Fruit fly (Drosophila melanogaster) whole organism, embryonic: ENCODE measurements around the gene CG13392.
A peak's percentile ranks its signal among the peaks of the same experiment; 100 is the strongest.

Experiments used
- Abd-B ChIP-seq: fragments of 200-800 bp; sonication (Bioruptor generic); optimal IDR thresholded peaks from 2 replicates; lab custom pipeline; 2018; ENCODE audit warnings: missing biosample characterization, mild to moderate bottlenecking, missing genetic modification characterization, moderate library complexity
- Antp ChIP-seq: fragments of 200-800 bp; sonication (Bioruptor generic); optimal IDR thresholded peaks from 3 replicates; lab custom pipeline; 2016; ENCODE audit warnings: missing biosample characterization, missing genetic modification characterization
- Atf3 ChIP-seq: fragments of 200-800 bp; sonication (Bioruptor generic); optimal IDR thresholded peaks from 3 replicates; lab custom pipeline; 2016; ENCODE audit warnings: missing biosample characterization, missing genetic modification characterization
- BEAF-32 ChIP-seq: fragments of 200-800 bp; sonication (Bioruptor generic); optimal IDR thresholded peaks from 3 replicates; lab custom pipeline; 2017; ENCODE audit warnings: missing biosample characterization, missing genetic modification characterization, mild to moderate bottlenecking, moderate library complexity, missing genetic modification reagents
- CG10267 ChIP-seq: fragments of 200-800 bp; sonication (Bioruptor generic); optimal IDR thresholded peaks from 2 replicates; lab custom pipeline; 2018; ENCODE audit warnings: missing biosample characterization, mild to moderate bottlenecking, missing genetic modification characterization, moderate library complexity
- CG13287 ChIP-seq: fragments of 200-800 bp; sonication (Bioruptor generic); IDR thresholded peaks from 2 replicates; pipeline ENCODE4 v1.3.6; 2022; ENCODE audit warnings: missing biosample characterization, missing genetic modification characterization; ENCODE audit not compliant: partially characterized antibody
- CG15696 ChIP-seq: fragments of 200-800 bp; sonication (Bioruptor generic); optimal IDR thresholded peaks from 2 replicates; lab custom pipeline; 2019; ENCODE audit warnings: missing biosample characterization, mild to moderate bottlenecking, missing genetic modification characterization, moderate library complexity
- CG17829 ChIP-seq: fragments of 200-800 bp; optimal IDR thresholded peaks from 2 replicates; lab custom pipeline; 2019; ENCODE audit warnings: missing biosample characterization, mild to moderate bottlenecking, missing genetic modification characterization, moderate library complexity
- CG17912 ChIP-seq: fragments of 200-800 bp; sonication (Bioruptor generic); optimal IDR thresholded peaks from 2 replicates; lab custom pipeline; 2018; ENCODE audit warnings: missing biosample characterization, mild to moderate bottlenecking, missing genetic modification characterization
- CG18619 ChIP-seq: fragments of 200-800 bp; sonication (Bioruptor generic); optimal IDR thresholded peaks from 3 replicates; lab custom pipeline; 2017; ENCODE audit warnings: missing biosample characterization, mild to moderate bottlenecking, missing genetic modification characterization
- CG2129 ChIP-seq: fragments of 200-800 bp; sonication (Bioruptor generic); IDR thresholded peaks from 2 replicates; pipeline ENCODE4 v1.3.6; 2022; ENCODE audit warnings: missing biosample characterization, missing genetic modification characterization; ENCODE audit not compliant: partially characterized antibody
- CG2199 ChIP-seq: fragments of 200-800 bp; sonication (Bioruptor generic); IDR thresholded peaks from 3 replicates; pipeline ENCODE4 v1.3.6; 2022; ENCODE audit warnings: missing biosample characterization, missing genetic modification characterization
- CG3065 ChIP-seq: fragments of 200-800 bp; sonication (Bioruptor generic); optimal IDR thresholded peaks from 2 replicates; lab custom pipeline; 2016; ENCODE audit warnings: missing biosample characterization, missing genetic modification characterization
- CG31365 ChIP-seq: fragments of 200-800 bp; sonication (Bioruptor generic); optimal IDR thresholded peaks from 2 replicates; lab custom pipeline; 2018; ENCODE audit warnings: missing biosample characterization, mild to moderate bottlenecking, missing genetic modification characterization
- CG31388 ChIP-seq: fragments of 200-800 bp; sonication (Bioruptor generic); optimal IDR thresholded peaks from 2 replicates; lab custom pipeline; 2016; ENCODE audit warnings: missing biosample characterization, missing genetic modification characterization
- CG31441 ChIP-seq: fragments of 200-800 bp; sonication (Bioruptor generic); IDR thresholded peaks from 2 replicates; pipeline ENCODE4 v1.3.6; 2022; ENCODE audit warnings: missing biosample characterization, missing genetic modification characterization
- CG32532 ChIP-seq: fragments of 200-800 bp; sonication (Bioruptor generic); IDR thresholded peaks from 2 replicates; pipeline ENCODE4 v1.3.6; 2022; ENCODE audit warnings: missing biosample characterization, missing genetic modification characterization
- CG7963 ChIP-seq: fragments of 200-800 bp; sonication (Bioruptor generic); IDR thresholded peaks from 3 replicates; pipeline ENCODE4 v1.3.6; 2022; ENCODE audit warnings: missing biosample characterization, missing genetic modification characterization; ENCODE audit not compliant: partially characterized antibody
- CG8290 ChIP-seq, 3 experiments: fragments of 200-800 bp; sonication (Bioruptor generic); optimal IDR thresholded peaks; 2 replicates each; lab custom pipeline; 2016 to 2019; ENCODE audit warnings: missing biosample characterization in 3 of 3, missing genetic modification characterization in 3 of 3, mild to moderate bottlenecking in 2 of 3, moderate library complexity in 1 of 3
- CG9876 ChIP-seq: fragments of 200-800 bp; sonication (Bioruptor generic); optimal IDR thresholded peaks from 2 replicates; lab custom pipeline; 2016; ENCODE audit warnings: missing biosample characterization, missing genetic modification characterization
- CTCF ChIP-seq: fragments of 200-800 bp; sonication (Bioruptor generic); optimal IDR thresholded peaks from 2 replicates; lab custom pipeline; 2017; ENCODE audit warnings: missing biosample characterization, mild to moderate bottlenecking, missing genetic modification characterization, moderate library complexity
- Doc3 ChIP-seq: fragments of 200-800 bp; sonication (Bioruptor generic); IDR thresholded peaks from 3 replicates; pipeline ENCODE4 v1.3.6; 2022; ENCODE audit warnings: missing biosample characterization, missing genetic modification characterization; ENCODE audit not compliant: partially characterized antibody
- E2f1 ChIP-seq: fragments of 200-800 bp; sonication (Bioruptor generic); IDR thresholded peaks from 2 replicates; pipeline ENCODE4 v1.3.6; 2022; ENCODE audit warnings: missing biosample characterization, missing genetic modification characterization
- Ets97D ChIP-seq: fragments of 200-800 bp; sonication (Bioruptor generic); optimal IDR thresholded peaks from 3 replicates; lab custom pipeline; 2016; ENCODE audit warnings: missing biosample characterization, missing genetic modification characterization
- HmgZ ChIP-seq: fragments of 200-800 bp; sonication (Bioruptor generic); optimal IDR thresholded peaks from 2 replicates; lab custom pipeline; 2018; ENCODE audit warnings: missing biosample characterization, mild to moderate bottlenecking, missing genetic modification characterization
- Hmx ChIP-seq: fragments of 200-800 bp; sonication (Bioruptor generic); optimal IDR thresholded peaks from 2 replicates; lab custom pipeline; 2016; ENCODE audit warnings: missing biosample characterization, missing genetic modification characterization
- Hr3 ChIP-seq: fragments of 200-800 bp; sonication (Bioruptor generic); optimal IDR thresholded peaks from 3 replicates; lab custom pipeline; 2016; ENCODE audit warnings: missing biosample characterization, missing genetic modification characterization
- Meics ChIP-seq: fragments of 200-800 bp; sonication (Bioruptor generic); optimal IDR thresholded peaks from 2 replicates; lab custom pipeline; 2017; ENCODE audit warnings: missing biosample characterization, mild to moderate bottlenecking, missing genetic modification characterization
- Nf-YC ChIP-seq: fragments of 200-800 bp; optimal IDR thresholded peaks from 3 replicates; lab custom pipeline; 2019; ENCODE audit warnings: missing biosample characterization, mild to moderate bottlenecking, missing genetic modification characterization, moderate library complexity
- NfI ChIP-seq: fragments of 200-800 bp; sonication (Bioruptor generic); optimal IDR thresholded peaks from 3 replicates; lab custom pipeline; 2018; ENCODE audit warnings: missing biosample characterization, mild to moderate bottlenecking, missing genetic modification characterization, moderate library complexity
- Oli ChIP-seq: fragments of 200-800 bp; sonication (Bioruptor generic); optimal IDR thresholded peaks from 2 replicates; lab custom pipeline; 2018; ENCODE audit warnings: missing biosample characterization, mild to moderate bottlenecking, missing genetic modification characterization, moderate library complexity
- Opbp ChIP-seq: fragments of 200-800 bp; sonication (Bioruptor generic); IDR thresholded peaks from 3 replicates; pipeline ENCODE4 v1.3.6; 2022; ENCODE audit warnings: missing biosample characterization, missing genetic modification characterization; ENCODE audit not compliant: partially characterized antibody
- Pdp1 ChIP-seq, 2 experiments: fragments of 200-800 bp; sonication (Bioruptor generic); optimal IDR thresholded peaks; 3 replicates each; lab custom pipeline; 2016; ENCODE audit warnings: missing biosample characterization in 2 of 2, missing genetic modification characterization in 2 of 2, mild to moderate bottlenecking in 1 of 2, moderate library complexity in 1 of 2
- cas ChIP-seq: fragments of 200-800 bp; sonication (Bioruptor generic); IDR thresholded peaks from 2 replicates; pipeline ENCODE4 v1.3.6; 2022; ENCODE audit warnings: missing biosample characterization, missing genetic modification characterization
- danr ChIP-seq: fragments of 200-800 bp; sonication (Bioruptor generic); IDR thresholded peaks from 2 replicates; pipeline ENCODE4 v1.3.6; 2022; ENCODE audit warnings: missing biosample characterization, missing genetic modification characterization
- dmrt11E ChIP-seq: fragments of 200-800 bp; sonication (Bioruptor generic); optimal IDR thresholded peaks from 3 replicates; lab custom pipeline; 2018; ENCODE audit warnings: missing biosample characterization, mild to moderate bottlenecking, missing genetic modification characterization, moderate library complexity
- gcm ChIP-seq: fragments of 200-800 bp; sonication (Bioruptor generic); optimal IDR thresholded peaks from 2 replicates; lab custom pipeline; 2019; ENCODE audit warnings: missing biosample characterization, mild to moderate bottlenecking, missing genetic modification characterization, moderate library complexity
- gfzf ChIP-seq: fragments of 200-800 bp; sonication (Bioruptor generic); optimal IDR thresholded peaks from 2 replicates; lab custom pipeline; 2016; ENCODE audit warnings: missing biosample characterization, mild to moderate bottlenecking, missing genetic modification characterization, moderate library complexity
- insv ChIP-seq, 2 experiments: fragments of 200-800 bp; sonication (Bioruptor generic); optimal IDR thresholded peaks; 3 replicates each; lab custom pipeline; 2016 to 2018; ENCODE audit warnings: missing biosample characterization in 2 of 2, missing genetic modification characterization in 2 of 2
- inv ChIP-seq: fragments of 200-800 bp; sonication (Bioruptor generic); IDR thresholded peaks from 2 replicates; pipeline ENCODE4 v1.3.6; 2022; ENCODE audit warnings: missing biosample characterization, missing genetic modification characterization; ENCODE audit not compliant: partially characterized antibody
- phol ChIP-seq: fragments of 200-800 bp; sonication (Bioruptor generic); optimal IDR thresholded peaks from 3 replicates; lab custom pipeline; 2018; ENCODE audit warnings: missing biosample characterization, mild to moderate bottlenecking, missing genetic modification characterization, moderate library complexity
- salm ChIP-seq: fragments of 200-800 bp; sonication (Bioruptor generic); optimal IDR thresholded peaks from 2 replicates; lab custom pipeline; 2018; ENCODE audit warnings: missing biosample characterization, mild to moderate bottlenecking, missing genetic modification characterization
- sens ChIP-seq: fragments of 200-800 bp; sonication (Bioruptor generic); peaks from one replicate; lab custom pipeline; 2016; ENCODE audit warnings: missing biosample characterization, missing genetic modification characterization
- slou ChIP-seq: fragments of 200-800 bp; sonication (Bioruptor generic); optimal IDR thresholded peaks from 3 replicates; lab custom pipeline; 2016; ENCODE audit warnings: missing biosample characterization, missing genetic modification characterization
- sug ChIP-seq: fragments of 200-800 bp; optimal IDR thresholded peaks from 2 replicates; lab custom pipeline; 2019; ENCODE audit warnings: missing biosample characterization, mild to moderate bottlenecking, missing genetic modification characterization, moderate library complexity
- tio ChIP-seq: fragments of 200-800 bp; sonication (Bioruptor generic); optimal IDR thresholded peaks from 2 replicates; lab custom pipeline; 2017; ENCODE audit warnings: missing biosample characterization, missing genetic modification characterization, inconsistent platforms
- vnd ChIP-seq: fragments of 200-800 bp; sonication (Bioruptor generic); IDR thresholded peaks from 3 replicates; pipeline ENCODE4 v1.3.6; 2022; ENCODE audit warnings: missing biosample characterization, missing genetic modification characterization; ENCODE audit not compliant: partially characterized antibody

CG13392 gene

dm6 chr2L:8365701-8366643, 16.6 kb downstream of the CG13392 start, which contains the start of gene Pp2A-29B (continued):
- peak; percentile 51 for TF ChIP-seq Hr3 (GFP tag; lab: Kevin White, UChicago)
- peak; percentile 57 for TF ChIP-seq Nf-YC
- TF ChIP-seq gcm (GFP tag; lab: Kevin White, UChicago) = no peak
- peak; percentile 46 for TF ChIP-seq dmrt11E (tag; lab: Kevin White, UChicago)
- TF ChIP-seq BEAF-32 (GFP tag; lab: Kevin White, UChicago) = peak; percentile 100
- TF ChIP-seq Abd-B (GFP tag; lab: Kevin White, UChicago) = peak; percentile 46
- no peak for TF ChIP-seq CG9876 (GFP tag; lab: Kevin White, UChicago)
- TF ChIP-seq salm (tag; lab: Kevin White, UChicago) = no peak
- peak; percentile 7 for TF ChIP-seq CG17912 (GFP tag; lab: Kevin White, UChicago)
- TF ChIP-seq Pdp1 (GFP tag; optimal IDR thresholded peaks at IDR 0.05; lab: Kevin White, UChicago) = peak in 1 of 2 experiments; percentile 74
- peak; percentile 73; the same call in 1 of the 2 replicates for TF ChIP-seq CG31441
- TF ChIP-seq Meics (GFP tag; lab: Kevin White, UChicago) = no peak
- peak; percentile 27 for TF ChIP-seq CG18619 (GFP tag; lab: Kevin White, UChicago)
- peak; percentile 0 for TF ChIP-seq Atf3 (GFP tag; lab: Kevin White, UChicago)
- TF ChIP-seq vnd (GFP tag; lab: Robert Waterston, UW) = peak; percentile 100
- peak; percentile 52 for TF ChIP-seq gfzf (GFP tag; lab: Kevin White, UChicago)
- peak; percentile 21 for TF ChIP-seq CTCF (GFP tag; lab: Kevin White, UChicago)
- peak; percentile 99 for TF ChIP-seq CG2129 (GFP tag; lab: Robert Waterston, UW)
- peak; percentile 92 for TF ChIP-seq phol (tag; lab: Kevin White, UChicago)
- no peak for TF ChIP-seq Hmx (GFP tag; lab: Kevin White, UChicago)
- TF ChIP-seq CG2199 (GFP tag; lab: Robert Waterston, UW) = no peak
- peak; percentile 96 for TF ChIP-seq Opbp (GFP tag; lab: Robert Waterston, UW)
- peak; percentile 100 for TF ChIP-seq inv (GFP tag; lab: Robert Waterston, UW)
- no peak for TF ChIP-seq CG31365 (tag; lab: Kevin White, UChicago)
- no peak for TF ChIP-seq CG3065 (GFP tag; lab: Kevin White, UChicago)
- peak; percentile 37 for TF ChIP-seq sens (GFP tag; lab: Kevin White, UChicago)
- TF ChIP-seq insv (GFP tag; optimal IDR thresholded peaks at IDR 0.05; lab: Kevin White, UChicago) = peak in 1 of 2 experiments; percentile 25
- TF ChIP-seq CG31388 = no peak
- TF ChIP-seq CG10267 = peak; percentile 62
- TF ChIP-seq tio (GFP tag; lab: Kevin White, UChicago) = peak; percentile 12
- TF ChIP-seq Oli (tag; lab: Kevin White, UChicago) = no peak
- peak; percentile 99 for TF ChIP-seq CG13287
- TF ChIP-seq danr (GFP tag; lab: Robert Waterston, UW) = no peak
- TF ChIP-seq NfI (GFP tag; lab: Kevin White, UChicago) = peak; percentile 15
- peak; percentile 53 for TF ChIP-seq CG17829 (tag; lab: Kevin White, UChicago)
- no peak for TF ChIP-seq cas (GFP tag; lab: Robert Waterston, UW)
- TF ChIP-seq CG32532 = no peak
- TF ChIP-seq Antp = no peak
- TF ChIP-seq CG8290 (GFP tag; optimal IDR thresholded peaks at IDR 0.05; lab: Kevin White, UChicago) = peak; percentile 13
- TF ChIP-seq CG8290 (tag; optimal IDR thresholded peaks at IDR 0.05; lab: Kevin White, UChicago) = no peak
- peak; percentile 99 for TF ChIP-seq Doc3 (GFP tag; lab: Robert Waterston, UW)
- TF ChIP-seq slou (GFP tag; lab: Kevin White, UChicago) = peak; percentile 59
- TF ChIP-seq HmgZ = peak; percentile 27
- peak; percentile 59 for TF ChIP-seq sug
- peak; percentile 95 for TF ChIP-seq CG7963 (GFP tag; lab: Robert Waterston, UW)
- TF ChIP-seq E2f1 (GFP tag; lab: Robert Waterston, UW) = 0 out of 2 replicates have a peak, but pooled peaks have one; percentile 23
- TF ChIP-seq CG15696 (tag; lab: Kevin White, UChicago) = peak; percentile 35
- TF ChIP-seq Ets97D (GFP tag; lab: Kevin White, UChicago) = peak; percentile 31
